Fruit fly (Drosophila melanogaster) whole organism, embryonic: ENCODE measurements around the gene CG32544.
A peak's percentile ranks its signal among the peaks of the same experiment; 100 is the strongest.

Source experiments
- CG10274 ChIP-seq: fragments of 200-800 bp; sonication (Bioruptor generic); optimal IDR thresholded peaks from 3 replicates; lab custom pipeline; 2017; ENCODE audit warnings: missing biosample characterization, mild to moderate bottlenecking, missing genetic modification characterization
- CG10565 ChIP-seq: fragments of 200-800 bp; sonication (Bioruptor generic); optimal IDR thresholded peaks from 3 replicates; lab custom pipeline; 2016; ENCODE audit warnings: missing biosample characterization, mild to moderate bottlenecking, missing genetic modification characterization
- CG11723 ChIP-seq: fragments of 200-800 bp; sonication (Bioruptor generic); optimal IDR thresholded peaks from 2 replicates; lab custom pipeline; 2017; ENCODE audit warnings: missing biosample characterization, mild to moderate bottlenecking, missing genetic modification characterization
- CG12071 ChIP-seq: fragments of 200-800 bp; sonication (Bioruptor generic); optimal IDR thresholded peaks from 3 replicates; lab custom pipeline; 2018; ENCODE audit warnings: missing biosample characterization, mild to moderate bottlenecking, missing genetic modification characterization
- CG13775 ChIP-seq: fragments of 200-800 bp; sonication (Bioruptor generic); optimal IDR thresholded peaks from 3 replicates; lab custom pipeline; 2017; ENCODE audit warnings: missing biosample characterization, mild to moderate bottlenecking, missing genetic modification characterization
- CG15479 ChIP-seq: fragments of 200-800 bp; sonication (Bioruptor generic); optimal IDR thresholded peaks from 3 replicates; lab custom pipeline; 2019; ENCODE audit warnings: missing biosample characterization, mild to moderate bottlenecking, missing genetic modification characterization, moderate library complexity
- CG1647 ChIP-seq: fragments of 200-800 bp; sonication (Bioruptor generic); optimal IDR thresholded peaks from 3 replicates; lab custom pipeline; 2016; ENCODE audit warnings: missing biosample characterization, missing genetic modification characterization
- CG17385 ChIP-seq: fragments of 200-800 bp; sonication (Bioruptor generic); optimal IDR thresholded peaks from 3 replicates; lab custom pipeline; 2018; ENCODE audit warnings: missing biosample characterization, mild to moderate bottlenecking, missing genetic modification characterization
- CG18011 ChIP-seq: fragments of 200-800 bp; sonication (Bioruptor generic); optimal IDR thresholded peaks from 2 replicates; lab custom pipeline; 2017; ENCODE audit warnings: missing biosample characterization, missing genetic modification characterization, mild to moderate bottlenecking, moderate library complexity, missing genotype
- CG18476 ChIP-seq: fragments of 200-800 bp; sonication (Bioruptor generic); optimal IDR thresholded peaks from 2 replicates; lab custom pipeline; 2016; ENCODE audit warnings: missing biosample characterization, mild to moderate bottlenecking, missing genetic modification characterization
- CG3065 ChIP-seq: fragments of 200-800 bp; sonication (Bioruptor generic); optimal IDR thresholded peaks from 2 replicates; lab custom pipeline; 2016; ENCODE audit warnings: missing biosample characterization, missing genetic modification characterization
- CG4404 ChIP-seq: fragments of 200-800 bp; sonication (Bioruptor generic); IDR thresholded peaks from 2 replicates; pipeline ENCODE4 v1.3.6; 2022; ENCODE audit warnings: missing biosample characterization, missing genetic modification characterization
- CG4707 ChIP-seq: fragments of 200-800 bp; sonication (Bioruptor generic); optimal IDR thresholded peaks from 2 replicates; lab custom pipeline; 2018; ENCODE audit warnings: missing biosample characterization, mild to moderate bottlenecking, missing genetic modification characterization, moderate library complexity
- CG5953 ChIP-seq: fragments of 200-800 bp; sonication (Bioruptor generic); IDR thresholded peaks from 2 replicates; pipeline ENCODE4 v1.3.6; 2022; ENCODE audit warnings: missing biosample characterization, missing genetic modification characterization
- CG8290 ChIP-seq, 3 experiments: fragments of 200-800 bp; sonication (Bioruptor generic); optimal IDR thresholded peaks; 2 replicates each; lab custom pipeline; 2016 to 2019; ENCODE audit warnings: missing biosample characterization in 3 of 3, missing genetic modification characterization in 3 of 3, mild to moderate bottlenecking in 2 of 3, moderate library complexity in 1 of 3
- D19B ChIP-seq: fragments of 200-800 bp; sonication (Bioruptor generic); optimal IDR thresholded peaks from 2 replicates; lab custom pipeline; 2017; ENCODE audit warnings: missing biosample characterization, mild to moderate bottlenecking, missing genetic modification characterization
- Dip3 ChIP-seq: fragments of 200-800 bp; sonication (Bioruptor generic); optimal IDR thresholded peaks from 3 replicates; lab custom pipeline; 2016; ENCODE audit warnings: missing biosample characterization, missing genetic modification characterization
- ERR ChIP-seq: fragments of 200-800 bp; sonication (Bioruptor generic); optimal IDR thresholded peaks from 2 replicates; lab custom pipeline; 2016; ENCODE audit warnings: missing biosample characterization, missing genetic modification characterization
- Fer2 ChIP-seq: fragments of 200-800 bp; sonication (Bioruptor generic); optimal IDR thresholded peaks from 2 replicates; lab custom pipeline; 2018; ENCODE audit warnings: missing biosample characterization, mild to moderate bottlenecking, missing genetic modification characterization, moderate library complexity
- Hmr ChIP-seq: fragments of 200-800 bp; sonication (Bioruptor generic); optimal IDR thresholded peaks from 3 replicates; lab custom pipeline; 2017; ENCODE audit warnings: mild to moderate bottlenecking, missing biosample characterization, missing genetic modification reagents, missing genetic modification characterization
- NFAT ChIP-seq: fragments of 200-800 bp; sonication (Bioruptor generic); IDR thresholded peaks from 2 replicates; pipeline ENCODE4 v1.3.6; 2022; ENCODE audit warnings: missing biosample characterization, missing genetic modification characterization
- Nf-YB ChIP-seq: fragments of 200-800 bp; sonication (Bioruptor generic); optimal IDR thresholded peaks from 3 replicates; lab custom pipeline; 2019; ENCODE audit warnings: missing biosample characterization, mild to moderate bottlenecking, missing genetic modification characterization, moderate library complexity
- Pdp1 ChIP-seq, 2 experiments: fragments of 200-800 bp; sonication (Bioruptor generic); optimal IDR thresholded peaks; 3 replicates each; lab custom pipeline; 2016; ENCODE audit warnings: missing biosample characterization in 2 of 2, missing genetic modification characterization in 2 of 2, mild to moderate bottlenecking in 1 of 2, moderate library complexity in 1 of 2
- Ptx1 ChIP-seq: fragments of 200-800 bp; sonication (Bioruptor generic); IDR thresholded peaks from 2 replicates; pipeline ENCODE4 v1.3.6; 2022; ENCODE audit warnings: missing biosample characterization, missing genetic modification characterization
- Spps ChIP-seq: fragments of 200-800 bp; sonication (Bioruptor generic); optimal IDR thresholded peaks from 2 replicates; lab custom pipeline; 2018; ENCODE audit warnings: missing biosample characterization, mild to moderate bottlenecking, missing genetic modification characterization
- Stat92E ChIP-seq, 3 experiments: fragments of >200 bp in 2 of 3; fragments of 200-800 bp in 1 of 3; sonication (Bioruptor generic) in 1 of 3; optimal IDR thresholded peaks; 2 replicates each; lab custom pipeline; 2017 to 2019; ENCODE audit warnings: missing biosample characterization in 3 of 3, missing genetic modification characterization in 3 of 3, mild to moderate bottlenecking in 1 of 3, moderate library complexity in 1 of 3
- Usf ChIP-seq: fragments of 200-800 bp; sonication (Bioruptor generic); optimal IDR thresholded peaks from 2 replicates; lab custom pipeline; 2017; ENCODE audit warnings: missing genotype, missing biosample characterization, missing genetic modification characterization
- ato ChIP-seq: fragments of 200-800 bp; sonication (Bioruptor generic); IDR thresholded peaks from 2 replicates; pipeline ENCODE4 v1.3.6; 2022; ENCODE audit warnings: missing biosample characterization, missing genetic modification characterization; ENCODE audit not compliant: partially characterized antibody
- chif ChIP-seq, 2 experiments: fragments of 200-800 bp; sonication (Bioruptor generic); optimal IDR thresholded peaks; 3 replicates each; lab custom pipeline; 2016; ENCODE audit warnings: missing biosample characterization in 2 of 2, missing genetic modification characterization in 2 of 2
- crp ChIP-seq, 2 experiments: fragments of 200-800 bp; sonication (Bioruptor generic); optimal IDR thresholded peaks; 2 replicates in 1 of 2; 3 replicates in 1 of 2; lab custom pipeline; 2017; ENCODE audit warnings: missing biosample characterization in 2 of 2, missing genetic modification characterization in 2 of 2, mild to moderate bottlenecking in 1 of 2, moderate library complexity in 1 of 2
- exex ChIP-seq: fragments of 200-800 bp; sonication (Bioruptor generic); optimal IDR thresholded peaks from 4 replicates; lab custom pipeline; 2018; ENCODE audit warnings: missing biosample characterization, mild to moderate bottlenecking, missing genetic modification characterization, moderate library complexity
- fu2 ChIP-seq: fragments of 200-800 bp; sonication (Bioruptor generic); optimal IDR thresholded peaks from 2 replicates; lab custom pipeline; 2016; ENCODE audit warnings: missing biosample characterization, missing genetic modification characterization
- gcm ChIP-seq: fragments of 200-800 bp; sonication (Bioruptor generic); optimal IDR thresholded peaks from 2 replicates; lab custom pipeline; 2019; ENCODE audit warnings: missing biosample characterization, mild to moderate bottlenecking, missing genetic modification characterization, moderate library complexity
- gfzf ChIP-seq: fragments of 200-800 bp; sonication (Bioruptor generic); optimal IDR thresholded peaks from 2 replicates; lab custom pipeline; 2016; ENCODE audit warnings: missing biosample characterization, mild to moderate bottlenecking, missing genetic modification characterization, moderate library complexity
- grn ChIP-seq: fragments of 200-800 bp; sonication (Bioruptor generic); optimal IDR thresholded peaks from 3 replicates; lab custom pipeline; 2017; ENCODE audit warnings: missing biosample characterization, missing genetic modification characterization
- gsb ChIP-seq: fragments of 200-800 bp; sonication (Bioruptor generic); IDR thresholded peaks from 2 replicates; pipeline ENCODE4 v1.3.6; 2022; ENCODE audit warnings: missing biosample characterization, missing genetic modification characterization
- ind ChIP-seq: fragments of 200-800 bp; sonication (Bioruptor generic); optimal IDR thresholded peaks from 3 replicates; lab custom pipeline; 2016; ENCODE audit warnings: missing biosample characterization, missing genetic modification characterization
- mam ChIP-seq: fragments of 200-800 bp; sonication (Bioruptor generic); optimal IDR thresholded peaks from 3 replicates; lab custom pipeline; 2016; ENCODE audit warnings: missing biosample characterization, missing genetic modification characterization
- salm ChIP-seq: fragments of 200-800 bp; sonication (Bioruptor generic); optimal IDR thresholded peaks from 2 replicates; lab custom pipeline; 2018; ENCODE audit warnings: missing biosample characterization, mild to moderate bottlenecking, missing genetic modification characterization
- schlank ChIP-seq: fragments of 200-800 bp; sonication (Bioruptor generic); optimal IDR thresholded peaks from 2 replicates; lab custom pipeline; 2018; ENCODE audit warnings: missing biosample characterization, mild to moderate bottlenecking, missing genetic modification characterization
- sisA ChIP-seq: fragments of 200-800 bp; sonication (Bioruptor generic); IDR thresholded peaks from 2 replicates; pipeline ENCODE4 v1.3.6; 2022; ENCODE audit warnings: missing biosample characterization, missing genetic modification characterization
- slou ChIP-seq: fragments of 200-800 bp; sonication (Bioruptor generic); optimal IDR thresholded peaks from 3 replicates; lab custom pipeline; 2016; ENCODE audit warnings: missing biosample characterization, missing genetic modification characterization
- so ChIP-seq: fragments of 200-800 bp; sonication (Bioruptor generic); IDR thresholded peaks from 3 replicates; pipeline ENCODE4 v1.3.6; 2022; ENCODE audit warnings: missing biosample characterization, missing genetic modification characterization
- sug ChIP-seq: fragments of 200-800 bp; optimal IDR thresholded peaks from 2 replicates; lab custom pipeline; 2019; ENCODE audit warnings: missing biosample characterization, mild to moderate bottlenecking, missing genetic modification characterization, moderate library complexity
- tin ChIP-seq: fragments of 200-800 bp; sonication (Bioruptor generic); optimal IDR thresholded peaks from 3 replicates; lab custom pipeline; 2016; ENCODE audit warnings: missing biosample characterization, missing genetic modification characterization
- tll ChIP-seq, 2 experiments: fragments of 200-800 bp in 1 of 2; fragments of >200 bp in 1 of 2; sonication (Bioruptor generic) in 1 of 2; optimal IDR thresholded peaks; 2 replicates each; lab custom pipeline; 2017 to 2019; ENCODE audit warnings: missing biosample characterization in 2 of 2, missing genetic modification characterization in 2 of 2, mild to moderate bottlenecking in 1 of 2, moderate library complexity in 1 of 2
- zen ChIP-seq: fragments of 200-800 bp; sonication (Bioruptor generic); optimal IDR thresholded peaks from 3 replicates; lab custom pipeline; 2018; ENCODE audit warnings: missing biosample characterization, mild to moderate bottlenecking, missing genetic modification characterization, moderate library complexity
- zf30C ChIP-seq: fragments of 200-800 bp; sonication (Bioruptor generic); optimal IDR thresholded peaks from 3 replicates; lab custom pipeline; 2018; ENCODE audit warnings: missing biosample characterization, mild to moderate bottlenecking, missing genetic modification characterization

The CG32544 gene

dm6 chrX:18869489-18870132 lies 9.5 kb downstream of the CG32544 start (continued):
- TF ChIP-seq gfzf (GFP tag; lab: Kevin White, UChicago): no peak
- no peak for TF ChIP-seq Dip3 (GFP tag; lab: Kevin White, UChicago)
- TF ChIP-seq CG15479 (GFP tag; lab: Kevin White, UChicago): no peak
- no peak for TF ChIP-seq slou (GFP tag; lab: Kevin White, UChicago)
- TF ChIP-seq CG10274: no peak
- no peak for TF ChIP-seq D19B
- no peak for TF ChIP-seq fu2 (GFP tag; lab: Kevin White, UChicago)
- no peak for TF ChIP-seq sug
- peak; percentile 1 to 26 for TF ChIP-seq chif (GFP tag; optimal IDR thresholded peaks at IDR 0.05; lab: Kevin White, UChicago)
- TF ChIP-seq gsb (GFP tag; lab: Robert Waterston, UW): peak; percentile 30; the same call in 1 of the 2 replicates
- TF ChIP-seq salm (tag; lab: Kevin White, UChicago): no peak
- TF ChIP-seq ind: peak; percentile 68
- TF ChIP-seq Nf-YB (GFP tag; lab: Kevin White, UChicago): no peak
- no peak for TF ChIP-seq zen
- peak; percentile 65 for TF ChIP-seq Ptx1
- no peak for TF ChIP-seq ERR (GFP tag; lab: Kevin White, UChicago)
- peak; percentile 12 to 47 for TF ChIP-seq Pdp1 (GFP tag; optimal IDR thresholded peaks at IDR 0.05; lab: Kevin White, UChicago)
- TF ChIP-seq Hmr (GFP tag; lab: Kevin White, UChicago): no peak
- no peak for TF ChIP-seq CG8290 (GFP tag; optimal IDR thresholded peaks at IDR 0.05; lab: Kevin White, UChicago)
- TF ChIP-seq CG8290 (tag; optimal IDR thresholded peaks at IDR 0.05; lab: Kevin White, UChicago): no peak
- TF ChIP-seq Fer2: no peak
- no peak for TF ChIP-seq Stat92E (GFP tag; optimal IDR thresholded peaks at IDR 0.05; lab: Kevin White, UChicago)
- no peak for TF ChIP-seq CG3065 (GFP tag; lab: Kevin White, UChicago)
- no peak for TF ChIP-seq CG4404
- no peak for TF ChIP-seq CG10565 (GFP tag; lab: Kevin White, UChicago)
- TF ChIP-seq tin (GFP tag; lab: Kevin White, UChicago): peak; percentile 37
- TF ChIP-seq CG4707 (GFP tag; lab: Kevin White, UChicago): no peak
- no peak for TF ChIP-seq CG18011 (GFP tag; lab: Kevin White, UChicago)
- TF ChIP-seq CG1647: no peak
- peak; percentile 29 for TF ChIP-seq CG12071 (GFP tag; lab: Kevin White, UChicago)
- no peak for TF ChIP-seq Usf (GFP tag; lab: Kevin White, UChicago)
- no peak for TF ChIP-seq CG11723 (GFP tag; lab: Kevin White, UChicago)
- TF ChIP-seq crp (GFP tag; optimal IDR thresholded peaks at IDR 0.05; lab: Kevin White, UChicago): no peak
- TF ChIP-seq schlank (tag; lab: Kevin White, UChicago): no peak
- TF ChIP-seq zf30C (GFP tag; lab: Kevin White, UChicago): no peak
- TF ChIP-seq NFAT: peak; percentile 39; the same call in 1 of the 2 replicates
- no peak for TF ChIP-seq ato (GFP tag; lab: Robert Waterston, UW)
- TF ChIP-seq CG18476 (GFP tag; lab: Kevin White, UChicago): no peak
- TF ChIP-seq CG17385 (GFP tag; lab: Kevin White, UChicago): no peak
- no peak for TF ChIP-seq exex
- 0 out of 2 replicates have a peak, but pooled peaks have one; percentile 36 for TF ChIP-seq CG5953
- TF ChIP-seq CG13775: peak; percentile 45
- no peak for TF ChIP-seq Spps (tag; lab: Kevin White, UChicago)
- TF ChIP-seq mam (GFP tag; lab: Kevin White, UChicago): peak; percentile 46
- TF ChIP-seq so (GFP tag; lab: Robert Waterston, UW): 0 out of 3 replicates have a peak, but pooled peaks have one; percentile 39
- no peak for TF ChIP-seq grn (GFP tag; lab: Kevin White, UChicago)
- peak; percentile 7 for TF ChIP-seq gcm
- TF ChIP-seq tll (GFP tag; optimal IDR thresholded peaks at IDR 0.05; lab: Kevin White, UChicago): no peak
- peak; percentile 57 for TF ChIP-seq sisA (GFP tag; lab: Robert Waterston, UW)
